Worm (Caenorhabditis elegans): ENCODE results near the gene rpc-11.

rpc-11 gene

ce11 chrIV:1389599-1389998, 20.2 kb downstream of the rpc-11 start:
- TF ChIP-seq F49E8.2 (tag; optimal IDR thresholded peaks at IDR 0.05; ENCODE audit: borderline replicate concordance) (no peak), mxl-2 (GFP tag; conservative IDR thresholded peaks at IDR 0.05) (no peak), hlh-11 (tag; optimal IDR thresholded peaks at IDR 0.05) (peak; percentile 39), zfp-2 (tag; optimal IDR thresholded peaks at IDR 0.05) (no peak), nhr-77 (tag; optimal IDR thresholded peaks at IDR 0.05) (peak; percentile 4), aha-1 (tag) (peak; percentile 26), lin-15B (tag; optimal IDR thresholded peaks at IDR 0.05) (no peak), nhr-76 (tag; optimal IDR thresholded peaks at IDR 0.05) (no peak), nhr-28 (tag; optimal IDR thresholded peaks at IDR 0.05) (peak; percentile 19), dmd-6 (GFP tag; IDR thresholded peaks at IDR 0.05) (peak; percentile 43; the same call in 1 of the 2 replicates), pqm-1 (tag; optimal IDR thresholded peaks at IDR 0.05) (peak; percentile 34), nhr-41 (GFP tag; IDR thresholded peaks at IDR 0.05) (peak; percentile 62; the same call in 1 of the 2 replicates), dve-1 (tag; optimal IDR thresholded peaks at IDR 0.05; ENCODE audit: insufficient read depth) (peak; percentile 32), fkh-10 (GFP tag; optimal IDR thresholded peaks at IDR 0.05) (no peak), lin-39 (tag; optimal IDR thresholded peaks at IDR 0.05) (no peak)

ce11 chrIV:1389021-1389420, 20.8 kb downstream of the rpc-11 start:
- TF ChIP-seq pqm-1 (tag; optimal IDR thresholded peaks at IDR 0.05) (no peak), sdz-12 (GFP tag; optimal IDR thresholded peaks at IDR 0.05) (no peak), Y75B8A.6 (GFP tag; IDR thresholded peaks at IDR 0.05) (no peak), mdl-1 (tag; optimal IDR thresholded peaks at IDR 0.05) (peak in 1 of 2 experiments; percentile 6), mes-2 (tag; optimal IDR thresholded peaks at IDR 0.05; ENCODE audit: poor library complexity, severe bottlenecking) (no peak), rbr-2 (tag; optimal IDR thresholded peaks at IDR 0.05) (no peak), tag-97 (GFP tag; IDR thresholded peaks at IDR 0.05) (no peak), nhr-237 (tag; optimal IDR thresholded peaks at IDR 0.05) (no peak), lin-29 (GFP tag; IDR thresholded peaks at IDR 0.05) (no peak), hlh-30 (tag; optimal IDR thresholded peaks at IDR 0.05; ENCODE audit: insufficient read depth) (peak; percentile 47), T20F7.1 (GFP tag; optimal IDR thresholded peaks at IDR 0.05) (no peak), mxl-2 (GFP tag; conservative IDR thresholded peaks at IDR 0.05) (no peak), nhr-28 (tag; optimal IDR thresholded peaks at IDR 0.05) (peak; percentile 21), ceh-20 (GFP tag; IDR thresholded peaks at IDR 0.05) (no peak), zip-2 (tag; optimal IDR thresholded peaks at IDR 0.05) (no peak), unc-62 (GFP tag; optimal IDR thresholded peaks at IDR 0.05 in 1 of 2) (no peak), unc-62 (tag; optimal IDR thresholded peaks at IDR 0.05) (no peak), ztf-7 (tag; optimal IDR thresholded peaks at IDR 0.05) (no peak), mxl-3 (GFP tag; optimal IDR thresholded peaks at IDR 0.05) (no peak), nhr-77 (tag; optimal IDR thresholded peaks at IDR 0.05) (no peak), dpl-1 (GFP tag; optimal IDR thresholded peaks at IDR 0.05) (no peak)

ce11 chrIV:1388079-1388478, 21.8 kb downstream of the rpc-11 start:
- TF ChIP-seq zfp-3 (GFP tag; conservative IDR thresholded peaks at IDR 0.05) (peak; percentile 57; the same call in 1 of the 2 replicates), ztf-11 (tag; optimal IDR thresholded peaks at IDR 0.05) (no peak), lin-39 (tag; optimal IDR thresholded peaks at IDR 0.05) (no peak), nhr-237 (tag; optimal IDR thresholded peaks at IDR 0.05) (no peak), nhr-28 (tag; optimal IDR thresholded peaks at IDR 0.05) (peak; percentile 34), snpc-4 (tag; optimal IDR thresholded peaks at IDR 0.05) (no peak), pha-4 (GFP tag; IDR thresholded peaks at IDR 0.05) (peak; percentile 68), pha-4 (tag; optimal IDR thresholded peaks at IDR 0.05) (no peak), vab-7 (GFP tag; IDR thresholded peaks at IDR 0.05) (peak; percentile 83), ceh-44 (GFP tag; IDR thresholded peaks at IDR 0.05) (0 out of 2 replicates have a peak, but pooled peaks have one; percentile 26), daf-16 (GFP tag; optimal IDR thresholded peaks at IDR 0.05) (peak in 1 of 2 experiments; percentile 13), daf-16 (tag; optimal IDR thresholded peaks at IDR 0.05) (peak; percentile 4), mdt-29 (GFP tag; IDR thresholded peaks at IDR 0.05) (peak; percentile 48), ama-1 (optimal IDR thresholded peaks at IDR 0.05) (no peak), nhr-77 (tag; optimal IDR thresholded peaks at IDR 0.05) (peak; percentile 5), rbr-2 (tag; optimal IDR thresholded peaks at IDR 0.05) (peak; percentile 48), T20F7.1 (GFP tag; optimal IDR thresholded peaks at IDR 0.05) (no peak), nhr-48 (tag; optimal IDR thresholded peaks at IDR 0.05) (no peak), nhr-6 (tag; optimal IDR thresholded peaks at IDR 0.05) (no peak), Y5F2A.4 (GFP tag; optimal IDR thresholded peaks at IDR 0.05) (peak; percentile 5), mes-2 (tag; optimal IDR thresholded peaks at IDR 0.05; ENCODE audit: poor library complexity, severe bottlenecking) (peak; percentile 56), nhr-76 (tag; optimal IDR thresholded peaks at IDR 0.05) (no peak), lir-3 (tag; optimal IDR thresholded peaks at IDR 0.05) (no peak), Y75B8A.6 (GFP tag; IDR thresholded peaks at IDR 0.05) (no peak), lin-13 (GFP tag; optimal IDR thresholded peaks at IDR 0.05) (peak; percentile 33), spr-3 (GFP tag; optimal IDR thresholded peaks at IDR 0.05) (no peak)
